Fruit fly (Drosophila melanogaster) whole organism, embryonic: ENCODE results near the gene Nulp1.

Experiments
- Awh ChIP-seq: fragments of 200-800 bp; sonication (Bioruptor generic); IDR thresholded peaks from 2 replicates; pipeline ENCODE4, ENCODE4 v1.3.6; 2022; ENCODE audit warnings: missing biosample characterization, missing genetic modification characterization
- CG10321 ChIP-seq: fragments of 200-800 bp; sonication (Bioruptor generic); IDR thresholded peaks from 2 replicates; pipeline ENCODE4 v1.3.6; 2022; ENCODE audit warnings: missing biosample characterization, missing genetic modification characterization
- CG10654 ChIP-seq: fragments of 200-800 bp; sonication (Bioruptor generic); optimal IDR thresholded peaks from 2 replicates; lab custom pipeline; 2016; ENCODE audit warnings: missing biosample characterization, missing genetic modification characterization
- CG13296 ChIP-seq: fragments of 200-800 bp; sonication (Bioruptor generic); optimal IDR thresholded peaks from 3 replicates; lab custom pipeline; 2018; ENCODE audit warnings: missing biosample characterization, mild to moderate bottlenecking, missing genetic modification characterization
- CG13424 ChIP-seq: fragments of 200-800 bp; sonication (Bioruptor generic); optimal IDR thresholded peaks from 2 replicates; lab custom pipeline; 2019; ENCODE audit warnings: missing biosample characterization, mild to moderate bottlenecking, missing genetic modification characterization, moderate library complexity
- CG13624 ChIP-seq: fragments of 200-800 bp; sonication (Bioruptor generic); optimal IDR thresholded peaks from 2 replicates; lab custom pipeline; 2016; ENCODE audit warnings: missing biosample characterization, missing genetic modification characterization
- CG13894 ChIP-seq: fragments of 200-800 bp; sonication (Bioruptor generic); optimal IDR thresholded peaks from 3 replicates; lab custom pipeline; 2018; ENCODE audit warnings: missing biosample characterization, mild to moderate bottlenecking, missing genetic modification characterization, moderate library complexity
- CG14050 ChIP-seq: fragments of 200-800 bp; sonication (Bioruptor generic); IDR thresholded peaks from 3 replicates; pipeline ENCODE4 v1.3.6; 2022; ENCODE audit warnings: missing biosample characterization, missing genetic modification characterization
- CG15479 ChIP-seq: fragments of 200-800 bp; sonication (Bioruptor generic); optimal IDR thresholded peaks from 3 replicates; lab custom pipeline; 2019; ENCODE audit warnings: missing biosample characterization, mild to moderate bottlenecking, missing genetic modification characterization, moderate library complexity
- CG2116 ChIP-seq: fragments of 200-800 bp; sonication (Bioruptor generic); optimal IDR thresholded peaks from 3 replicates; lab custom pipeline; 2018; ENCODE audit warnings: missing biosample characterization, mild to moderate bottlenecking, missing genetic modification characterization
- CG2202 ChIP-seq: fragments of 200-800 bp; sonication (Bioruptor generic); optimal IDR thresholded peaks from 2 replicates; lab custom pipeline; 2018; ENCODE audit warnings: missing biosample characterization, mild to moderate bottlenecking, missing genetic modification characterization
- CG2678 ChIP-seq: fragments of 200-800 bp; sonication (Bioruptor generic); optimal IDR thresholded peaks from 3 replicates; lab custom pipeline; 2019; ENCODE audit warnings: missing biosample characterization, mild to moderate bottlenecking, missing genetic modification characterization, moderate library complexity
- CG2712 ChIP-seq: fragments of 200-800 bp; optimal IDR thresholded peaks from 3 replicates; lab custom pipeline; 2019; ENCODE audit warnings: missing biosample characterization, mild to moderate bottlenecking, missing genetic modification characterization, moderate library complexity
- CG3163 ChIP-seq: fragments of 200-800 bp; sonication (Bioruptor generic); optimal IDR thresholded peaks from 3 replicates; lab custom pipeline; 2016; ENCODE audit warnings: missing biosample characterization, missing genetic modification characterization
- CG4820 ChIP-seq: fragments of 200-800 bp; sonication (Bioruptor generic); optimal IDR thresholded peaks from 3 replicates; lab custom pipeline; 2016; ENCODE audit warnings: missing biosample characterization, missing genetic modification characterization
- CG6683 ChIP-seq: fragments of 200-800 bp; sonication (Bioruptor generic); optimal IDR thresholded peaks from 2 replicates; lab custom pipeline; 2017; ENCODE audit warnings: missing biosample characterization, mild to moderate bottlenecking, missing genetic modification characterization, missing genetic modification reagents
- CG6813 ChIP-seq: fragments of 200-800 bp; sonication (Bioruptor generic); optimal IDR thresholded peaks from 2 replicates; lab custom pipeline; 2017; ENCODE audit warnings: missing biosample characterization, missing genetic modification characterization, mild to moderate bottlenecking, moderate library complexity, missing genetic modification reagents
- CG8290 ChIP-seq, 3 experiments: fragments of 200-800 bp; sonication (Bioruptor generic); optimal IDR thresholded peaks; 2 replicates each; lab custom pipeline; 2016 to 2019; ENCODE audit warnings: missing biosample characterization in 3 of 3, missing genetic modification characterization in 3 of 3, mild to moderate bottlenecking in 2 of 3, moderate library complexity in 1 of 3
- Gsc ChIP-seq: fragments of 200-800 bp; sonication (Bioruptor generic); IDR thresholded peaks from 2 replicates; pipeline ENCODE4 v1.3.6; 2022; ENCODE audit warnings: missing biosample characterization, missing genetic modification characterization
- H2.0 ChIP-seq: fragments of 200-800 bp; sonication (Bioruptor generic); IDR thresholded peaks from 2 replicates; pipeline ENCODE4 v1.3.6; 2022; ENCODE audit warnings: missing biosample characterization, missing genetic modification characterization
- HLH3B ChIP-seq: fragments of 200-800 bp; sonication (Bioruptor generic); IDR thresholded peaks from 2 replicates; pipeline ENCODE4 v1.3.6; 2022; ENCODE audit warnings: missing biosample characterization, missing genetic modification characterization
- Hr3 ChIP-seq: fragments of 200-800 bp; sonication (Bioruptor generic); optimal IDR thresholded peaks from 3 replicates; lab custom pipeline; 2016; ENCODE audit warnings: missing biosample characterization, missing genetic modification characterization
- Mad ChIP-seq: fragments of 200-800 bp; sonication (Bioruptor generic); optimal IDR thresholded peaks from 2 replicates; lab custom pipeline; 2016; ENCODE audit warnings: missing biosample characterization, missing genetic modification characterization
- NFAT ChIP-seq: fragments of 200-800 bp; sonication (Bioruptor generic); IDR thresholded peaks from 2 replicates; pipeline ENCODE4 v1.3.6; 2022; ENCODE audit warnings: missing biosample characterization, missing genetic modification characterization
- Neu2 ChIP-seq: fragments of 200-800 bp; sonication (Bioruptor generic); optimal IDR thresholded peaks from 3 replicates; lab custom pipeline; 2016; ENCODE audit warnings: missing biosample characterization, missing genetic modification characterization, borderline replicate concordance
- Oaz ChIP-seq: fragments of 200-800 bp; sonication (Bioruptor generic); IDR thresholded peaks from 2 replicates; pipeline ENCODE4 v1.3.6; 2022; ENCODE audit warnings: missing biosample characterization, missing genetic modification characterization
- Poxn ChIP-seq: fragments of 200-800 bp; sonication (Bioruptor generic); IDR thresholded peaks from 2 replicates; pipeline ENCODE4 v1.3.6; 2022; ENCODE audit warnings: missing biosample characterization, missing genetic modification characterization
- Rx ChIP-seq: fragments of 200-800 bp; sonication (Bioruptor generic); IDR thresholded peaks from 2 replicates; pipeline ENCODE4 v1.3.6; 2022; ENCODE audit warnings: missing biosample characterization, missing genetic modification characterization
- Sry-δ ChIP-seq: fragments of 200-800 bp; sonication (Bioruptor generic); optimal IDR thresholded peaks from 2 replicates; lab custom pipeline; 2016; ENCODE audit warnings: missing biosample characterization, missing genetic modification characterization
- Stat92E ChIP-seq, 3 experiments: fragments of >200 bp in 2 of 3; fragments of 200-800 bp in 1 of 3; sonication (Bioruptor generic) in 1 of 3; optimal IDR thresholded peaks; 2 replicates each; lab custom pipeline; 2017 to 2019; ENCODE audit warnings: missing biosample characterization in 3 of 3, missing genetic modification characterization in 3 of 3, mild to moderate bottlenecking in 1 of 3, moderate library complexity in 1 of 3
- ap ChIP-seq: fragments of 200-800 bp; sonication (Bioruptor generic); IDR thresholded peaks from 2 replicates; pipeline ENCODE4 v1.3.6; 2022; ENCODE audit warnings: missing biosample characterization, missing genetic modification characterization
- az2 ChIP-seq: fragments of 200-800 bp; sonication (Bioruptor generic); optimal IDR thresholded peaks from 3 replicates; lab custom pipeline; 2016; ENCODE audit warnings: missing biosample characterization, missing genetic modification characterization
- bigmax ChIP-seq: fragments of 200-800 bp; sonication (Bioruptor generic); optimal IDR thresholded peaks from 2 replicates; lab custom pipeline; 2018; ENCODE audit warnings: missing biosample characterization, mild to moderate bottlenecking, missing genetic modification characterization
- br ChIP-seq: fragments of >200 bp; optimal IDR thresholded peaks from 2 replicates; lab custom pipeline; 2017
- crc ChIP-seq: fragments of 200-800 bp; sonication (Bioruptor generic); optimal IDR thresholded peaks from 2 replicates; lab custom pipeline; 2016; ENCODE audit warnings: missing biosample characterization, missing genetic modification characterization
- crol ChIP-seq: fragments of 200-800 bp; sonication (Bioruptor generic); IDR thresholded peaks from 2 replicates; pipeline ENCODE4 v1.3.6; 2022; ENCODE audit warnings: missing biosample characterization, missing genetic modification characterization
- dpn ChIP-seq, 2 experiments: fragments of 200-800 bp; sonication (Bioruptor generic); optimal IDR thresholded peaks; 3 replicates each; lab custom pipeline; 2016; ENCODE audit warnings: missing biosample characterization in 2 of 2, missing genetic modification characterization in 2 of 2
- grau ChIP-seq: fragments of 200-800 bp; optimal IDR thresholded peaks from 3 replicates; lab custom pipeline; 2019; ENCODE audit warnings: missing biosample characterization, mild to moderate bottlenecking, missing genetic modification characterization, moderate library complexity
- insv ChIP-seq, 2 experiments: fragments of 200-800 bp; sonication (Bioruptor generic); optimal IDR thresholded peaks; 3 replicates each; lab custom pipeline; 2016 to 2018; ENCODE audit warnings: missing biosample characterization in 2 of 2, missing genetic modification characterization in 2 of 2
- kay ChIP-seq: fragments of 200-800 bp; sonication (Bioruptor generic); optimal IDR thresholded peaks from 2 replicates; lab custom pipeline; 2016; ENCODE audit warnings: missing biosample characterization, missing genetic modification characterization
- mam ChIP-seq: fragments of 200-800 bp; sonication (Bioruptor generic); optimal IDR thresholded peaks from 3 replicates; lab custom pipeline; 2016; ENCODE audit warnings: missing biosample characterization, missing genetic modification characterization
- odd ChIP-seq: fragments of 200-800 bp; sonication (Bioruptor generic); optimal IDR thresholded peaks from 2 replicates; lab custom pipeline; 2017; ENCODE audit warnings: missing biosample characterization, mild to moderate bottlenecking, missing genetic modification characterization
- pan ChIP-seq, 4 experiments: fragments of >200 bp in 3 of 4; fragments of 200-800 bp in 1 of 4; sonication (Bioruptor generic) in 1 of 4; optimal IDR thresholded peaks in 3 of 4; IDR thresholded peaks in 1 of 4; 2 replicates each; pipeline versions ENCODE4 v1.3.6 to Lab custom; 2017 to 2022; ENCODE audit warnings: missing biosample characterization in 2 of 4, missing genetic modification characterization in 2 of 4, mixed read lengths in 1 of 4
- pb ChIP-seq: fragments of 200-800 bp; sonication (Bioruptor generic); optimal IDR thresholded peaks from 3 replicates; lab custom pipeline; 2016; ENCODE audit warnings: missing biosample characterization, missing genetic modification characterization
- phol ChIP-seq: fragments of 200-800 bp; sonication (Bioruptor generic); optimal IDR thresholded peaks from 3 replicates; lab custom pipeline; 2018; ENCODE audit warnings: missing biosample characterization, mild to moderate bottlenecking, missing genetic modification characterization, moderate library complexity
- run ChIP-seq: fragments of 200-800 bp; sonication (Bioruptor generic); optimal IDR thresholded peaks from 3 replicates; lab custom pipeline; 2018; ENCODE audit warnings: missing biosample characterization, mild to moderate bottlenecking, missing genetic modification characterization
- sima ChIP-seq: fragments of 200-800 bp; sonication (Bioruptor generic); optimal IDR thresholded peaks from 2 replicates; lab custom pipeline; 2016; ENCODE audit warnings: missing biosample characterization, missing genetic modification characterization
- so ChIP-seq: fragments of 200-800 bp; sonication (Bioruptor generic); IDR thresholded peaks from 3 replicates; pipeline ENCODE4 v1.3.6; 2022; ENCODE audit warnings: missing biosample characterization, missing genetic modification characterization
- sob ChIP-seq: fragments of 200-800 bp; sonication (Bioruptor generic); IDR thresholded peaks from 2 replicates; pipeline ENCODE4 v1.3.6; 2022; ENCODE audit warnings: missing biosample characterization, missing genetic modification characterization
- stc ChIP-seq: fragments of 200-800 bp; sonication (Bioruptor generic); IDR thresholded peaks from 2 replicates; pipeline ENCODE4 v1.3.6; 2022; ENCODE audit warnings: missing biosample characterization, missing genetic modification characterization
- tin ChIP-seq: fragments of 200-800 bp; sonication (Bioruptor generic); optimal IDR thresholded peaks from 3 replicates; lab custom pipeline; 2016; ENCODE audit warnings: missing biosample characterization, missing genetic modification characterization
- vfl ChIP-seq: fragments of 200-800 bp; sonication (Bioruptor generic); optimal IDR thresholded peaks from 2 replicates; lab custom pipeline; 2016; ENCODE audit warnings: missing biosample characterization, missing genetic modification characterization

Nulp1 gene

dm6 chr3L:8121590-8121989 is 11.4 kb downstream of the Nulp1 start, which contains the start of gene ldbr:
TSS of gene ldbr (plus strand) at chr3L:8121827.
- TF ChIP-seq CG10321 (GFP tag; lab: Robert Waterston, UW) (no peak), dpn (GFP tag; optimal IDR thresholded peaks at IDR 0.05; lab: Kevin White, UChicago) (no peak), pan (optimal IDR thresholded peaks at IDR 0.05; lab: Kevin White, UChicago) (no peak), pan (GFP tag; optimal IDR thresholded peaks at IDR 0.05 in 1 of 2, IDR thresholded peaks at IDR 0.05 in 1 of 2) (no peak), sob (GFP tag; lab: Robert Waterston, UW) (peak; percentile 8; the same call in 1 of the 2 replicates), so (GFP tag; lab: Robert Waterston, UW) (no peak), sima (no peak), CG13424 (tag; lab: Kevin White, UChicago) (peak; percentile 3), odd (GFP tag; lab: Kevin White, UChicago) (no peak), Gsc (no peak), br (lab: Kevin White, UChicago) (no peak), CG2116 (GFP tag; lab: Kevin White, UChicago) (peak; percentile 87), Oaz (GFP tag; lab: Robert Waterston, UW) (no peak), CG2712 (tag; lab: Kevin White, UChicago) (no peak), ap (GFP tag; lab: Robert Waterston, UW) (no peak), crc (no peak), HLH3B (GFP tag; lab: Robert Waterston, UW) (no peak), pb (GFP tag; lab: Kevin White, UChicago) (no peak), Sry-δ (GFP tag; lab: Kevin White, UChicago) (peak; percentile 29), CG6813 (GFP tag; lab: Kevin White, UChicago) (no peak), CG13296 (peak; percentile 14), stc (GFP tag; lab: Robert Waterston, UW) (no peak), CG8290 (GFP tag; optimal IDR thresholded peaks at IDR 0.05; lab: Kevin White, UChicago) (no peak), CG8290 (tag; optimal IDR thresholded peaks at IDR 0.05; lab: Kevin White, UChicago) (no peak), CG10654 (GFP tag; lab: Kevin White, UChicago) (no peak), grau (tag; lab: Kevin White, UChicago) (no peak), mam (GFP tag; lab: Kevin White, UChicago) (no peak), Awh (GFP tag; lab: Robert Waterston, UW) (no peak), CG14050 (no peak), CG13624 (GFP tag; lab: Kevin White, UChicago) (no peak), bigmax (no peak), CG3163 (no peak), Mad (GFP tag; lab: Kevin White, UChicago) (no peak), CG2202 (no peak), az2 (GFP tag; lab: Kevin White, UChicago) (no peak), phol (tag; lab: Kevin White, UChicago) (peak; percentile 39), Rx (GFP tag; lab: Robert Waterston, UW) (no peak), CG15479 (GFP tag; lab: Kevin White, UChicago) (no peak), tin (no peak), vfl (GFP tag; lab: Kevin White, UChicago) (no peak), CG6683 (GFP tag; lab: Kevin White, UChicago) (no peak), Poxn (GFP tag; lab: Robert Waterston, UW) (no peak), NFAT (no peak), Neu2 (GFP tag; lab: Kevin White, UChicago) (no peak), H2.0 (GFP tag; lab: Robert Waterston, UW) (no peak), CG13894 (tag; lab: Kevin White, UChicago) (no peak), CG4820 (GFP tag; lab: Kevin White, UChicago) (no peak), Stat92E (GFP tag; optimal IDR thresholded peaks at IDR 0.05; lab: Kevin White, UChicago) (no peak), kay (no peak), CG2678 (tag; lab: Kevin White, UChicago) (no peak), crol (GFP tag; lab: Robert Waterston, UW) (no peak), insv (GFP tag; optimal IDR thresholded peaks at IDR 0.05; lab: Kevin White, UChicago) (peak in 1 of 2 experiments; percentile 26), run (tag; lab: Kevin White, UChicago) (no peak), Hr3 (no peak)
